Fruit fly (Drosophila melanogaster): ENCODE measurements around the gene Gr93c.

Gr93c gene

dm6 chr3R:21848987-21849442 is 4.0 kb upstream of the Gr93c start (continued):
- TF ChIP-seq stwl (tag; optimal IDR thresholded peaks at IDR 0.05) (peak; percentile 7), HmgZ (tag; optimal IDR thresholded peaks at IDR 0.05) (no peak), ham (GFP tag; IDR thresholded peaks at IDR 0.05) (no peak), CG1233 (GFP tag; optimal IDR thresholded peaks at IDR 0.05) (peak; percentile 76), CG2120 (GFP tag; optimal IDR thresholded peaks at IDR 0.05) (peak; percentile 44), HLH54F (GFP tag; optimal IDR thresholded peaks at IDR 0.05) (peak; percentile 32), CG15011 (GFP tag; optimal IDR thresholded peaks at IDR 0.05) (peak; percentile 63), org-1 (GFP tag; optimal IDR thresholded peaks at IDR 0.05) (peak; percentile 78), cato (GFP tag; optimal IDR thresholded peaks at IDR 0.05; ENCODE audit: borderline replicate concordance) (peak; percentile 24), Vsx1 (GFP tag; optimal IDR thresholded peaks at IDR 0.05) (peak; percentile 50), CG6854 (GFP tag; optimal IDR thresholded peaks at IDR 0.05) (no peak), tio (GFP tag; optimal IDR thresholded peaks at IDR 0.05) (peak; percentile 80), CG10543 (GFP tag; optimal IDR thresholded peaks at IDR 0.05) (no peak), Med (GFP tag) (peak; percentile 87), CG8290 (GFP tag; optimal IDR thresholded peaks at IDR 0.05) (peak; percentile 9), CG8290 (tag; optimal IDR thresholded peaks at IDR 0.05) (peak in 1 of 2 experiments; percentile 20), slou (GFP tag; optimal IDR thresholded peaks at IDR 0.05) (peak; percentile 52), Dip3 (GFP tag; optimal IDR thresholded peaks at IDR 0.05) (peak; percentile 32), CG4707 (GFP tag; optimal IDR thresholded peaks at IDR 0.05) (no peak), CG6689 (GFP tag; IDR thresholded peaks at IDR 0.05) (peak; percentile 79), CG12236 (GFP tag; optimal IDR thresholded peaks at IDR 0.05) (peak; percentile 19), sc (optimal IDR thresholded peaks at IDR 0.05) (no peak), sc (GFP tag; optimal IDR thresholded peaks at IDR 0.05) (peak; percentile 53), Atf6 (GFP tag; IDR thresholded peaks at IDR 0.05) (no peak), CG30020 (tag; optimal IDR thresholded peaks at IDR 0.05) (peak; percentile 34), CG1647 (GFP tag; optimal IDR thresholded peaks at IDR 0.05) (peak; percentile 35), zfh2 (GFP tag; optimal IDR thresholded peaks at IDR 0.05) (peak; percentile 1), lbe (GFP tag; optimal IDR thresholded peaks at IDR 0.05) (peak; percentile 89), nom (GFP tag; optimal IDR thresholded peaks at IDR 0.05) (peak; percentile 90), lov (optimal IDR thresholded peaks at IDR 0.05) (no peak), lov (GFP tag; IDR thresholded peaks at IDR 0.05) (no peak), CG11085 (GFP tag; IDR thresholded peaks at IDR 0.05) (no peak), MESR4 (GFP tag; optimal IDR thresholded peaks at IDR 0.05) (no peak), zen (tag; optimal IDR thresholded peaks at IDR 0.05) (peak; percentile 82), gsb-n (tag; optimal IDR thresholded peaks at IDR 0.05) (peak; percentile 56), stc (GFP tag; IDR thresholded peaks at IDR 0.05) (no peak), CG10462 (GFP tag; optimal IDR thresholded peaks at IDR 0.05) (peak; percentile 8), CG13123 (GFP tag; optimal IDR thresholded peaks at IDR 0.05) (peak; percentile 28), bsh (GFP tag; optimal IDR thresholded peaks at IDR 0.05) (peak; percentile 60 to 88), E2f2 (GFP tag; IDR thresholded peaks at IDR 0.05) (no peak), Mad (GFP tag; optimal IDR thresholded peaks at IDR 0.05) (peak; percentile 36), jing (GFP tag; optimal IDR thresholded peaks at IDR 0.05) (peak; percentile 1), ato (GFP tag; IDR thresholded peaks at IDR 0.05; ENCODE audit: partially characterized antibody) (no peak), Mes4 (GFP tag; optimal IDR thresholded peaks at IDR 0.05) (peak; percentile 21), CG8388 (GFP tag; optimal IDR thresholded peaks at IDR 0.05) (peak; percentile 77), Nf-YA (GFP tag; IDR thresholded peaks at IDR 0.05) (no peak), CG17912 (GFP tag; optimal IDR thresholded peaks at IDR 0.05) (no peak), fd96Cb (tag; optimal IDR thresholded peaks at IDR 0.05) (peak; percentile 74), CG31388 (GFP tag; optimal IDR thresholded peaks at IDR 0.05) (no peak), CG12659 (GFP tag; optimal IDR thresholded peaks at IDR 0.05) (peak; percentile 69), CG18011 (GFP tag; optimal IDR thresholded peaks at IDR 0.05) (peak; percentile 11), NfI (GFP tag; optimal IDR thresholded peaks at IDR 0.05) (peak; percentile 43)

All from whole organism, embryonic.